Worm (Caenorhabditis elegans) whole organism, young adult: Measurements from ENCODE around the gene mltn-8.

Experiments used
- B0019.2 ChIP-seq: fragments of 200-800 bp; sonication (Bioruptor generic); conservative IDR thresholded peaks from 2 replicates; pipeline ENCODE4 v1.3.6; 2022; ENCODE audit warnings: missing genetic modification reagents, missing genetic modification characterization, missing compliant biosample characterization
- B0035.1 ChIP-seq: sonication (generic microtip); optimal IDR thresholded peaks from 2 replicates; lab custom pipeline; 2016; ENCODE audit warnings: missing genetic modification characterization, mild to moderate bottlenecking, missing compliant biosample characterization, missing genotype, missing genetic modification reagents
- B0336.3 ChIP-seq: fragments of 200-800 bp; sonication (Bioruptor generic); IDR thresholded peaks from 2 replicates; pipeline ENCODE4 v1.3.6; 2022; ENCODE audit warnings: missing genetic modification characterization, missing compliant biosample characterization
- C06A6.2 ChIP-seq: fragments of 200-800 bp; sonication (Bioruptor generic); conservative IDR thresholded peaks from 2 replicates; pipeline ENCODE4 v1.3.6; 2022; ENCODE audit warnings: missing genetic modification characterization, missing compliant biosample characterization
- D2030.7 ChIP-seq: fragments of 200-800 bp; sonication (Bioruptor generic); IDR thresholded peaks from 2 replicates; pipeline ENCODE4 v1.3.6; 2022; ENCODE audit warnings: missing genetic modification reagents, missing genetic modification characterization, missing compliant biosample characterization
- F10E7.11 ChIP-seq: sonication (generic microtip); optimal IDR thresholded peaks from 2 replicates; lab custom pipeline; 2017; ENCODE audit warnings: mild to moderate bottlenecking, missing genetic modification characterization, moderate library complexity, missing compliant biosample characterization
- F23B12.7 ChIP-seq: sonication (generic microtip); optimal IDR thresholded peaks from 2 replicates; lab custom pipeline; 2017; ENCODE audit warnings: missing genetic modification characterization, mild to moderate bottlenecking, missing compliant biosample characterization, antibody characterized with exemption, moderate library complexity; ENCODE audit not compliant: insufficient read depth
- F33H1.4 ChIP-seq: fragments of 200-800 bp; sonication (Bioruptor generic); IDR thresholded peaks from 2 replicates; pipeline ENCODE4 v1.3.6; 2022; ENCODE audit warnings: missing genetic modification reagents, missing genetic modification characterization, missing compliant biosample characterization
- F52B5.7 ChIP-seq: sonication (generic microtip); optimal IDR thresholded peaks from 2 replicates; lab custom pipeline; 2016; ENCODE audit warnings: mild to moderate bottlenecking, missing genetic modification characterization, missing compliant biosample characterization
- Y56A3A.18 ChIP-seq: fragments of 200-800 bp; sonication (Bioruptor generic); IDR thresholded peaks from 2 replicates; pipeline ENCODE4 v1.3.6; 2022; ENCODE audit warnings: missing genetic modification reagents, missing genetic modification characterization, missing compliant biosample characterization
- Y79H2A.3 ChIP-seq: fragments of 200-800 bp; sonication (Bioruptor generic); conservative IDR thresholded peaks from 2 replicates; pipeline ENCODE4 v1.3.6; 2022; ENCODE audit warnings: missing genetic modification reagents, missing genetic modification characterization, missing compliant biosample characterization
- aptf-2 ChIP-seq: fragments of 200-800 bp; sonication (Bioruptor generic); conservative IDR thresholded peaks from 2 replicates; pipeline ENCODE4 v1.3.6; 2022; ENCODE audit warnings: missing genetic modification reagents, missing genetic modification characterization, missing compliant biosample characterization
- aptf-3 ChIP-seq: fragments of 200-800 bp; sonication (Bioruptor generic); IDR thresholded peaks from 2 replicates; pipeline ENCODE4 v1.3.6; 2022; ENCODE audit warnings: missing genetic modification characterization, missing compliant biosample characterization
- ccch-3 ChIP-seq: fragments of 200-800 bp; sonication (Bioruptor generic); optimal IDR thresholded peaks from 2 replicates; lab custom pipeline; 2018; ENCODE audit warnings: mild to moderate bottlenecking, missing genetic modification characterization, missing compliant biosample characterization
- cebp-1 ChIP-seq, 2 experiments: fragments of 200-800 bp in 1 of 2; sonication (Bioruptor generic) in 1 of 2; sonication (generic microtip) in 1 of 2; IDR thresholded peaks in 1 of 2; optimal IDR thresholded peaks in 1 of 2; 2 replicates each; pipeline versions ENCODE4 v1.3.6 to Lab custom; 2017 to 2022; ENCODE audit warnings: missing compliant biosample characterization in 2 of 2, missing genetic modification characterization in 2 of 2, mild to moderate bottlenecking in 1 of 2, missing genetic modification reagents in 1 of 2, moderate library complexity in 1 of 2
- ceh-27 ChIP-seq: fragments of 200-800 bp; sonication (Bioruptor generic); optimal IDR thresholded peaks from 2 replicates; lab custom pipeline; 2018; ENCODE audit warnings: mild to moderate bottlenecking, missing genetic modification characterization, moderate library complexity, missing compliant biosample characterization
- die-1 ChIP-seq: sonication (generic microtip); optimal IDR thresholded peaks from 2 replicates; lab custom pipeline; 2016; ENCODE audit warnings: missing genotype, mild to moderate bottlenecking, missing genetic modification characterization, missing compliant biosample characterization
- dox-1 ChIP-seq: fragments of 200-800 bp; sonication (Bioruptor generic); IDR thresholded peaks from 2 replicates; pipeline ENCODE4 v1.3.6; 2022; ENCODE audit warnings: missing genetic modification reagents, missing genetic modification characterization, missing compliant biosample characterization
- dpff-1 ChIP-seq: sonication (generic microtip); optimal IDR thresholded peaks from 2 replicates; lab custom pipeline; 2017; ENCODE audit warnings: mild to moderate bottlenecking, missing genetic modification characterization, missing compliant biosample characterization
- egl-18 ChIP-seq: fragments of 200-800 bp; sonication (Bioruptor generic); IDR thresholded peaks from 2 replicates; pipeline ENCODE4 v1.3.6; 2022; ENCODE audit warnings: missing genetic modification reagents, missing genetic modification characterization, missing compliant biosample characterization
- fkh-3 ChIP-seq: sonication (generic microtip); optimal IDR thresholded peaks from 2 replicates; lab custom pipeline; 2016; ENCODE audit warnings: mild to moderate bottlenecking, missing genetic modification characterization, missing compliant biosample characterization
- him-1 ChIP-seq: sonication (generic microtip); optimal IDR thresholded peaks from 2 replicates; lab custom pipeline; 2016; ENCODE audit warnings: missing genotype, missing genetic modification reagents, missing genetic modification characterization, missing compliant biosample characterization
- hlh-12 ChIP-seq: sonication (generic microtip); optimal IDR thresholded peaks from 2 replicates; lab custom pipeline; 2016; ENCODE audit warnings: missing genetic modification characterization, missing compliant biosample characterization
- hrde-1 ChIP-seq: sonication (generic microtip); optimal IDR thresholded peaks from 2 replicates; lab custom pipeline; 2016; ENCODE audit warnings: missing genetic modification characterization, mild to moderate bottlenecking, missing compliant biosample characterization, moderate library complexity, missing genotype, missing genetic modification reagents, borderline replicate concordance
- let-526 ChIP-seq: fragments of 200-800 bp; sonication (Bioruptor generic); IDR thresholded peaks from 2 replicates; pipeline ENCODE4 v1.3.6; 2022; ENCODE audit warnings: missing genetic modification reagents, missing genetic modification characterization, missing compliant biosample characterization
- lin-35 ChIP-seq, 3 experiments: fragments of 150-350 bp in 2 of 3; sonication (generic microtip) in 1 of 3; optimal IDR thresholded peaks; 2 replicates each; lab custom pipeline; 2014 to 2018; ENCODE audit warnings: missing biosample characterization in 3 of 3, missing genetic modification characterization in 3 of 3, missing genetic modification reagents in 3 of 3
- lir-1 ChIP-seq: fragments of 200-800 bp; sonication (Bioruptor generic); conservative IDR thresholded peaks from 2 replicates; pipeline ENCODE4 v1.3.6; 2022; ENCODE audit warnings: missing genetic modification reagents, missing genetic modification characterization, missing compliant biosample characterization
- madf-10 ChIP-seq: sonication (generic microtip); optimal IDR thresholded peaks from 2 replicates; lab custom pipeline; 2016; ENCODE audit warnings: mild to moderate bottlenecking, missing genetic modification characterization, missing compliant biosample characterization
- madf-3 ChIP-seq: fragments of 200-800 bp; sonication (Bioruptor generic); IDR thresholded peaks from 2 replicates; pipeline ENCODE4 v1.3.6; 2022; ENCODE audit warnings: missing genetic modification reagents, missing genetic modification characterization, missing compliant biosample characterization
- madf-8 ChIP-seq: fragments of 200-800 bp; sonication (Bioruptor generic); conservative IDR thresholded peaks from 2 replicates; pipeline ENCODE4 v1.3.6; 2022; ENCODE audit warnings: missing genetic modification reagents, missing genetic modification characterization, missing compliant biosample characterization
- mcd-1 ChIP-seq: fragments of 200-800 bp; sonication (Bioruptor generic); IDR thresholded peaks from 2 replicates; pipeline ENCODE4 v1.3.6; 2022; ENCODE audit warnings: missing genetic modification reagents, missing genetic modification characterization, missing compliant biosample characterization
- mes-4 ChIP-seq: sonication (generic microtip); optimal IDR thresholded peaks from 2 replicates; lab custom pipeline; 2016; ENCODE audit warnings: missing genotype, missing genetic modification characterization, missing compliant biosample characterization
- nfya-2 ChIP-seq: fragments of 200-800 bp; sonication (Bioruptor generic); IDR thresholded peaks from 2 replicates; pipeline ENCODE4 v1.3.6; 2022; ENCODE audit warnings: missing genetic modification reagents, missing genetic modification characterization, missing compliant biosample characterization
- nhr-179 ChIP-seq: sonication (generic microtip); optimal IDR thresholded peaks from 2 replicates; lab custom pipeline; 2016; ENCODE audit warnings: mild to moderate bottlenecking, missing genetic modification characterization, missing compliant biosample characterization
- nhr-80 ChIP-seq: sonication (generic microtip); optimal IDR thresholded peaks from 2 replicates; lab custom pipeline; 2016; ENCODE audit warnings: missing genetic modification characterization, missing compliant biosample characterization
- pbrm-1 ChIP-seq: fragments of 200-800 bp; sonication (Bioruptor generic); IDR thresholded peaks from 2 replicates; pipeline ENCODE4 v1.3.6; 2022; ENCODE audit warnings: missing genetic modification reagents, missing genetic modification characterization, missing compliant biosample characterization
- repo-1 ChIP-seq: sonication (generic microtip); optimal IDR thresholded peaks from 2 replicates; lab custom pipeline; 2017; ENCODE audit warnings: mild to moderate bottlenecking, missing genetic modification characterization, missing compliant biosample characterization
- snpc-1.1 ChIP-seq: sonication (generic microtip); optimal IDR thresholded peaks from 2 replicates; lab custom pipeline; 2017; ENCODE audit warnings: missing genetic modification characterization, mild to moderate bottlenecking, missing compliant biosample characterization, antibody characterized with exemption, moderate library complexity, missing genotype, missing genetic modification reagents; ENCODE audit not compliant: insufficient read depth
- snpc-3.4 ChIP-seq: sonication (generic microtip); optimal IDR thresholded peaks from 2 replicates; lab custom pipeline; 2017; ENCODE audit warnings: missing genetic modification characterization, mild to moderate bottlenecking, missing compliant biosample characterization, antibody characterized with exemption, moderate library complexity, missing genotype, missing genetic modification reagents
- somi-1 ChIP-seq: fragments of 200-800 bp; sonication (Bioruptor generic); optimal IDR thresholded peaks from 2 replicates; lab custom pipeline; 2018; ENCODE audit warnings: mild to moderate bottlenecking, missing genetic modification characterization, missing compliant biosample characterization
- unc-62 ChIP-seq: fragments of 150-350 bp; optimal IDR thresholded peaks from 2 replicates; lab custom pipeline; 2014; ENCODE audit warnings: missing biosample characterization, missing genetic modification reagents, missing genetic modification characterization
- xnd-1 ChIP-seq: sonication (generic microtip); optimal IDR thresholded peaks from 2 replicates; lab custom pipeline; 2016; ENCODE audit warnings: missing genotype, missing genetic modification reagents, missing genetic modification characterization, missing compliant biosample characterization
- zfh-2 ChIP-seq: fragments of 200-800 bp; sonication (Bioruptor generic); conservative IDR thresholded peaks from 2 replicates; pipeline ENCODE4 v1.3.6; 2022; ENCODE audit warnings: missing genetic modification reagents, missing genetic modification characterization, missing compliant biosample characterization
- ztf-22 ChIP-seq: fragments of 200-800 bp; sonication (Bioruptor generic); optimal IDR thresholded peaks from 2 replicates; lab custom pipeline; 2018; ENCODE audit warnings: mild to moderate bottlenecking, missing genetic modification characterization, moderate library complexity, missing compliant biosample characterization
- ztf-28 ChIP-seq: fragments of 200-800 bp; sonication (Bioruptor generic); IDR thresholded peaks from 2 replicates; pipeline ENCODE4 v1.3.6; 2022; ENCODE audit warnings: missing genetic modification reagents, missing genetic modification characterization, missing compliant biosample characterization

The mltn-8 gene

DNA sequence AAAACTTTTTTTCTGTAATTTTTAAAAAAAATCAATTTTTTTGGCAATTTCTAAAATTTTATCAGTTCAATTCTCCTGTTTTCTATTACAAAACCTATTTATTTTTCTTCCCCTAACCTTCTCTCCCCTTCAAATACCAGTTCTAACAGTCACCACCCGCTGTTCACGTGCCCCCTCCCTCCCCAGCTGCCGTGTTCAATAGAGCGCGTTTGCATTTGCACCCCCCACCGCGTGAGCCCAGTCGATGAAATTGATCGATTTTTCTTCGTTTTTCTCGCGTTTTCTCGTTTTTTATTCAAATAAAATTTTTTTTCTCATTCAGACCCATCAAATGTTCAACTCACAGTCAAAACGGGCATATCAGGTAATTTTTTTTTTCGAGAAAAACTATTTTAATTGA is 31.0 kb downstream of the mltn-8 start, which contains the start of gene atg-9 (continued):
- TF ChIP-seq ccch-3 (no peak), lir-1 (GFP tag; lab: Robert Waterston, UW) (0 out of 2 replicates have a peak, but pooled peaks have one; percentile 47), Y56A3A.18 (GFP tag; lab: Robert Waterston, UW) (peak; percentile 80; the same call in 1 of the 2 replicates), let-526 (GFP tag; lab: Robert Waterston, UW) (peak; percentile 66; the same call in 1 of the 2 replicates)

DNA sequence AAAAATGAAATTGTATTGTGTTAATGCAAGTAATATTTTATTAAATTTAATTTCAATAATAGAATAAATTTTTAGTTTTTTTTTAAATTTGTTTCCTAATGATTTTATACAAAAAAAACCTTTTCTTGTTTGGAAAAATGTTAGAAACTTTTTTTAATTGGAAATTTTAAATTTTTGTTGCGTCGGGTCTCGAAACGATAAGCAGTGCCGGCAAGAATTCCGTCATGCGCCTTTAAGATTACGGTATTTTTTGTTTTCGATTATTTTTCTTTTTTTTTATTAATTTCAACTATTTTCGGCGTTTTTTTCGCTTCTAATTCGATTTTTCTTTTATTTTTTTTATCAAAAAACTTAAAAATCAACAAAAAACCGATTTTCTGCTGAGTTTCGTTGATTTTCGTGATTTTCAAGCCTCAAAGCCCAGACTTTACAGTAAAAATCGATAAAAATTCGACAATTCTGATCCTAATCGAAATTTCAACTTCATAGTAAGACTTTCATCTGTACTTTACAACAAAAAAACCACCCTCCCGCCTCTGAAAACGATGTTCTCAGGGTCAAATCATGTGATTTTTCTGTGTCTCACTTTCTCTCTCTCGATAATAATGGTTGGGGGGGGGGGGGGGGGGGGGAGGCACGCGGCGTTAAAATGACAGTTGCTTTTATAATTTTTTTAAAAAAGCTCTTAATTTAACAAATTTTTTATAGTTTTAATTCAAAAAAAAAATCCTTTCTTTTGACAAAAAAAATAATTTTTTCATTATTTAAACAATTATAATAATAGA is 32.3 kb downstream of the mltn-8 start:
- TF ChIP-seq ztf-22 (GFP tag; lab: Kevin White, UChicago) (no peak), lin-35 (GFP tag; optimal IDR thresholded peaks at IDR 0.05; lab: Kevin White, UChicago) (no peak), dox-1 (GFP tag; lab: Robert Waterston, UW) (no peak), aptf-3 (GFP tag; lab: Robert Waterston, UW) (no peak), ccch-3 (no peak), nfya-2 (GFP tag; lab: Robert Waterston, UW) (no peak), repo-1 (tag; lab: Kevin White, UChicago) (no peak), ceh-27 (GFP tag; lab: Kevin White, UChicago) (no peak), madf-8 (GFP tag; lab: Robert Waterston, UW) (no peak), somi-1 (GFP tag; lab: Kevin White, UChicago) (no peak), hlh-12 (tag; lab: Kevin White, UChicago) (no peak), fkh-3 (tag; lab: Kevin White, UChicago) (no peak), B0336.3 (GFP tag; lab: Robert Waterston, UW) (no peak), ztf-28 (GFP tag; lab: Robert Waterston, UW) (no peak), nhr-80 (tag; lab: Kevin White, UChicago) (no peak), B0035.1 (tag; lab: Kevin White, UChicago) (no peak), pbrm-1 (GFP tag; lab: Robert Waterston, UW) (no peak), D2030.7 (peak; percentile 27; the same call in 1 of the 2 replicates), F23B12.7 (no peak), aptf-2 (GFP tag; lab: Robert Waterston, UW) (no peak), unc-62 (GFP tag; lab: Kevin White, UChicago) (no peak), madf-10 (no peak), snpc-3.4 (tag; lab: Kevin White, UChicago) (no peak), C06A6.2 (no peak), F10E7.11 (tag; lab: Kevin White, UChicago) (no peak), him-1 (no peak), dpff-1 (tag; lab: Kevin White, UChicago) (no peak), die-1 (tag; lab: Kevin White, UChicago) (no peak), mcd-1 (GFP tag; lab: Robert Waterston, UW) (peak; percentile 63; the same call in 1 of the 2 replicates), hrde-1 (tag; lab: Kevin White, UChicago) (no peak), xnd-1 (tag; lab: Kevin White, UChicago) (peak; percentile 16), F33H1.4 (GFP tag; lab: Robert Waterston, UW) (peak; percentile 73), Y79H2A.3 (GFP tag; lab: Robert Waterston, UW) (no peak), zfh-2 (GFP tag; lab: Robert Waterston, UW) (peak; percentile 34; the same call in 1 of the 2 replicates), snpc-1.1 (tag; lab: Kevin White, UChicago) (no peak), cebp-1 (GFP tag; IDR thresholded peaks at IDR 0.05; lab: Robert Waterston, UW) (no peak), cebp-1 (tag; optimal IDR thresholded peaks at IDR 0.05; lab: Kevin White, UChicago) (no peak), nhr-179 (no peak), mes-4 (tag; lab: Kevin White, UChicago) (no peak), madf-3 (GFP tag; lab: Robert Waterston, UW) (no peak), egl-18 (GFP tag; lab: Robert Waterston, UW) (no peak), F52B5.7 (tag; lab: Kevin White, UChicago) (no peak), B0019.2 (GFP tag; lab: Robert Waterston, UW) (no peak)
